Worm (Caenorhabditis elegans) whole organism, L4 larva: ENCODE results near the gene ZK593.2.

ENCODE experiments used
- ceh-62 ChIP-seq: sonication (generic microtip); optimal IDR thresholded peaks from 2 replicates; lab custom pipeline; 2017; ENCODE audit warnings: missing biosample characterization, missing genetic modification characterization
- lin-39 ChIP-seq: fragments of 150-350 bp; optimal IDR thresholded peaks from 2 replicates; lab custom pipeline; 2014; ENCODE audit warnings: missing biosample characterization, missing genetic modification reagents, missing genetic modification characterization
- pha-4 ChIP-seq, 2 experiments: fragments of 150-350 bp in 1 of 2; fragments of 200-800 bp in 1 of 2; sonication (Bioruptor generic) in 1 of 2; IDR thresholded peaks in 1 of 2; optimal IDR thresholded peaks in 1 of 2; 2 replicates each; pipeline versions ENCODE4 v1.3.6 to Lab custom; 2014 to 2022; ENCODE audit warnings: missing genetic modification characterization in 2 of 2, missing genetic modification reagents in 2 of 2, missing biosample characterization in 1 of 2, missing compliant biosample characterization in 1 of 2

ce11 chrIV:10935853-10936491 lies 22.8 kb downstream of the ZK593.2 start, which contains the start of gene lgg-2:
- peak; percentile 1 for TF ChIP-seq lin-39
- TF ChIP-seq ceh-62 (tag; lab: Kevin White, UChicago): no peak
- peak; percentile 78 for TF ChIP-seq pha-4 (GFP tag; IDR thresholded peaks at IDR 0.05; lab: Robert Waterston, UW)
- TF ChIP-seq pha-4 (tag; optimal IDR thresholded peaks at IDR 0.05; lab: Kevin White, UChicago): peak; percentile 98
